Fruit fly (Drosophila melanogaster): ENCODE results near the gene Rpn10.
"Not testable (repeated sequence)": the region's sequence is repeated elsewhere in the genome, so short reads cannot be mapped to it uniquely, and the experiment has no call there.

DNA sequence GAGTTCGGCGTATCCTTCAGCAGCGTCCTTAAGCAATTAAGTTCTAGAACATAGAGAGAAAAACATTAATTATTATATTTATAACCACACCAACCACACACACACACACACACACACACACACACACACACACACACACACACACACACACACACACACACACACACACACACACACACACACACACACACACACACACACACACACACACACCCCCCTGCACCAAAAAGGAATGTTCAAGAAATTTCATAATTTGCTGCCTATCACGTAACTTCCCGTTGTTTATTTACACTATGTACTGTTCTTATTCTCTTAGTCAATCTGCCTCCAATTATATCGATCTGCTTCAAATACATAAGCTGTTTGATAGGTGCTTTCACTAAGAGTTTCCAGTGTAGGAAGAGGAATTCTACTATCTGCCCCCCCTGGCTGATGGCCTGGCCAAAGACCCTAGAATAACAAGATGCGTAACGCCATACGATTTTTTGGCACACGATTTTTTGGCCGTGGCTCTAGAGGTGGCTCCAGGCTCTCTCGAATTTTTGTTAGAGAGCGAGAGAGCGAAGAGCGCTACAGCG lies 38.3 kb upstream of the Rpn10 start:
- not testable (repeated sequence) for TF ChIP-seq Lpt (GFP tag; optimal IDR thresholded peaks at IDR 0.05); CG11294 (GFP tag; IDR thresholded peaks at IDR 0.05); fkh (GFP tag; optimal IDR thresholded peaks at IDR 0.05)

All from whole organism, prepupa.